Fruit fly (Drosophila melanogaster) whole organism, embryonic: ENCODE data around the gene Pex7.

Experiments used
- B-H2 ChIP-seq: fragments of 200-800 bp; sonication (Bioruptor generic); optimal IDR thresholded peaks from 2 replicates; lab custom pipeline; 2018; ENCODE audit warnings: missing biosample characterization, mild to moderate bottlenecking, missing genetic modification characterization
- BtbVII ChIP-seq: fragments of 200-800 bp; sonication (Bioruptor generic); optimal IDR thresholded peaks from 3 replicates; lab custom pipeline; 2017; ENCODE audit warnings: missing biosample characterization, mild to moderate bottlenecking, missing genetic modification characterization
- CG10979 ChIP-seq: fragments of 200-800 bp; sonication (Bioruptor generic); optimal IDR thresholded peaks from 2 replicates; lab custom pipeline; 2018; ENCODE audit warnings: missing biosample characterization, mild to moderate bottlenecking, missing genetic modification characterization, moderate library complexity
- CG11247 ChIP-seq: fragments of 200-800 bp; sonication (Bioruptor generic); IDR thresholded peaks from 2 replicates; pipeline ENCODE4 v1.3.6; 2022; ENCODE audit warnings: missing biosample characterization, missing genetic modification characterization
- CG11504 ChIP-seq: fragments of 200-800 bp; sonication (Bioruptor generic); optimal IDR thresholded peaks from 3 replicates; lab custom pipeline; 2019; ENCODE audit warnings: missing biosample characterization, mild to moderate bottlenecking, missing genetic modification characterization, moderate library complexity
- CG11560 ChIP-seq: fragments of 200-800 bp; sonication (Bioruptor generic); IDR thresholded peaks from 3 replicates; pipeline ENCODE4 v1.3.6; 2022; ENCODE audit warnings: missing biosample characterization, missing genetic modification characterization
- CG13287 ChIP-seq: fragments of 200-800 bp; sonication (Bioruptor generic); IDR thresholded peaks from 2 replicates; pipeline ENCODE4 v1.3.6; 2022; ENCODE audit warnings: missing biosample characterization, missing genetic modification characterization; ENCODE audit not compliant: partially characterized antibody
- CG1647 ChIP-seq: fragments of 200-800 bp; sonication (Bioruptor generic); optimal IDR thresholded peaks from 3 replicates; lab custom pipeline; 2016; ENCODE audit warnings: missing biosample characterization, missing genetic modification characterization
- CG17385 ChIP-seq: fragments of 200-800 bp; sonication (Bioruptor generic); optimal IDR thresholded peaks from 3 replicates; lab custom pipeline; 2018; ENCODE audit warnings: missing biosample characterization, mild to moderate bottlenecking, missing genetic modification characterization
- CG30431 ChIP-seq: fragments of 200-800 bp; sonication (Bioruptor generic); optimal IDR thresholded peaks from 2 replicates; lab custom pipeline; 2017; ENCODE audit warnings: missing biosample characterization, missing genetic modification characterization
- CG31441 ChIP-seq: fragments of 200-800 bp; sonication (Bioruptor generic); IDR thresholded peaks from 2 replicates; pipeline ENCODE4 v1.3.6; 2022; ENCODE audit warnings: missing biosample characterization, missing genetic modification characterization
- CG32772 ChIP-seq: fragments of 200-800 bp; sonication (Bioruptor generic); IDR thresholded peaks from 2 replicates; pipeline ENCODE4 v1.3.6; 2022; ENCODE audit warnings: missing biosample characterization, missing genetic modification characterization
- CG6791 ChIP-seq: fragments of 200-800 bp; sonication (Bioruptor generic); IDR thresholded peaks from 3 replicates; pipeline ENCODE4 v1.3.6; 2022; ENCODE audit warnings: missing biosample characterization, missing genetic modification characterization; ENCODE audit not compliant: partially characterized antibody
- CG7928 ChIP-seq: fragments of 200-800 bp; sonication (Bioruptor generic); optimal IDR thresholded peaks from 2 replicates; lab custom pipeline; 2017; ENCODE audit warnings: missing biosample characterization, mild to moderate bottlenecking, missing genetic modification characterization
- CG7987 ChIP-seq: fragments of 200-800 bp; sonication (Bioruptor generic); optimal IDR thresholded peaks from 2 replicates; lab custom pipeline; 2018; ENCODE audit warnings: missing biosample characterization, mild to moderate bottlenecking, missing genetic modification characterization, moderate library complexity
- CG8359 ChIP-seq: fragments of 200-800 bp; sonication (Bioruptor generic); optimal IDR thresholded peaks from 2 replicates; lab custom pipeline; 2017; ENCODE audit warnings: missing biosample characterization, mild to moderate bottlenecking, missing genetic modification characterization, borderline replicate concordance
- CG9437 ChIP-seq: fragments of 200-800 bp; sonication (Bioruptor generic); optimal IDR thresholded peaks from 2 replicates; lab custom pipeline; 2018; ENCODE audit warnings: missing biosample characterization, mild to moderate bottlenecking, missing genetic modification characterization
- Camta ChIP-seq: fragments of 200-800 bp; sonication (Bioruptor generic); optimal IDR thresholded peaks from 2 replicates; lab custom pipeline; 2016; ENCODE audit warnings: missing biosample characterization, missing genetic modification characterization
- Chrac-16 ChIP-seq: fragments of 200-800 bp; sonication (Bioruptor generic); optimal IDR thresholded peaks from 3 replicates; lab custom pipeline; 2016; ENCODE audit warnings: missing biosample characterization, missing genetic modification characterization
- Dek ChIP-seq: fragments of 200-800 bp; sonication (Bioruptor generic); optimal IDR thresholded peaks from 3 replicates; lab custom pipeline; 2019; ENCODE audit warnings: missing biosample characterization, mild to moderate bottlenecking, missing genetic modification characterization, moderate library complexity
- Dref ChIP-seq: fragments of 200-800 bp; sonication (Bioruptor generic); IDR thresholded peaks from 2 replicates; pipeline ENCODE4 v1.3.6; 2022; ENCODE audit warnings: missing biosample characterization, missing genetic modification characterization
- Eip74EF ChIP-seq, 2 experiments: fragments of 200-800 bp in 1 of 2; fragments of >200 bp in 1 of 2; sonication (Bioruptor generic) in 1 of 2; optimal IDR thresholded peaks; 2 replicates each; lab custom pipeline; 2017 to 2019; ENCODE audit warnings: missing biosample characterization in 2 of 2, missing genetic modification characterization in 2 of 2, mild to moderate bottlenecking in 1 of 2, moderate library complexity in 1 of 2
- MBD-R2 ChIP-seq: fragments of 200-800 bp; sonication (Bioruptor generic); IDR thresholded peaks from 2 replicates; pipeline ENCODE4 v1.3.6; 2022; ENCODE audit warnings: missing biosample characterization, missing genetic modification characterization
- Mrtf ChIP-seq: fragments of 200-800 bp; sonication (Bioruptor generic); IDR thresholded peaks from 3 replicates; pipeline ENCODE4 v1.3.6; 2022; ENCODE audit warnings: missing biosample characterization, missing genetic modification characterization
- Pdp1 ChIP-seq, 2 experiments: fragments of 200-800 bp; sonication (Bioruptor generic); optimal IDR thresholded peaks; 3 replicates each; lab custom pipeline; 2016; ENCODE audit warnings: missing biosample characterization in 2 of 2, missing genetic modification characterization in 2 of 2, mild to moderate bottlenecking in 1 of 2, moderate library complexity in 1 of 2
- Trl ChIP-seq, 3 experiments: fragments of >200 bp in 2 of 3; fragments of 200-800 bp in 1 of 3; sonication (Bioruptor generic) in 1 of 3; optimal IDR thresholded peaks; 2 replicates in 1 of 3; 3 replicates in 2 of 3; lab custom pipeline; 2016 to 2017; ENCODE audit warnings: missing biosample characterization in 1 of 3, missing genetic modification characterization in 1 of 3
- Xrp1 ChIP-seq: fragments of 200-800 bp; sonication (Bioruptor generic); IDR thresholded peaks from 2 replicates; pipeline ENCODE4 v1.3.6; 2022; ENCODE audit warnings: missing biosample characterization, missing genetic modification characterization
- ash1 ChIP-seq: fragments of 200-800 bp; sonication (Bioruptor generic); optimal IDR thresholded peaks from 2 replicates; lab custom pipeline; 2018; ENCODE audit warnings: missing biosample characterization, mild to moderate bottlenecking, missing genetic modification characterization
- bab2 ChIP-seq: fragments of 200-800 bp; sonication (Bioruptor generic); optimal IDR thresholded peaks from 2 replicates; lab custom pipeline; 2016; ENCODE audit warnings: missing biosample characterization, missing genetic modification characterization
- br ChIP-seq: fragments of >200 bp; optimal IDR thresholded peaks from 2 replicates; lab custom pipeline; 2017
- ci ChIP-seq: fragments of 200-800 bp; sonication (Bioruptor generic); IDR thresholded peaks from 3 replicates; pipeline ENCODE4 v1.3.6; 2022; ENCODE audit warnings: missing biosample characterization, missing genetic modification characterization
- disco-r ChIP-seq: fragments of 200-800 bp; sonication (Bioruptor generic); optimal IDR thresholded peaks from 2 replicates; lab custom pipeline; 2016; ENCODE audit warnings: missing biosample characterization, missing genetic modification characterization
- dpn ChIP-seq, 2 experiments: fragments of 200-800 bp; sonication (Bioruptor generic); optimal IDR thresholded peaks; 3 replicates each; lab custom pipeline; 2016; ENCODE audit warnings: missing biosample characterization in 2 of 2, missing genetic modification characterization in 2 of 2
- dysf ChIP-seq: fragments of 200-800 bp; sonication (Bioruptor generic); IDR thresholded peaks from 3 replicates; pipeline ENCODE4 v1.3.6; 2022; ENCODE audit warnings: missing biosample characterization, missing genetic modification characterization
- fd102C ChIP-seq: fragments of 200-800 bp; sonication (Bioruptor generic); optimal IDR thresholded peaks from 2 replicates; lab custom pipeline; 2018; ENCODE audit warnings: missing biosample characterization, mild to moderate bottlenecking, missing genetic modification characterization, moderate library complexity
- gfzf ChIP-seq: fragments of 200-800 bp; sonication (Bioruptor generic); optimal IDR thresholded peaks from 2 replicates; lab custom pipeline; 2016; ENCODE audit warnings: missing biosample characterization, mild to moderate bottlenecking, missing genetic modification characterization, moderate library complexity
- grn ChIP-seq: fragments of 200-800 bp; sonication (Bioruptor generic); optimal IDR thresholded peaks from 3 replicates; lab custom pipeline; 2017; ENCODE audit warnings: missing biosample characterization, missing genetic modification characterization
- hbn ChIP-seq: fragments of 200-800 bp; sonication (Bioruptor generic); IDR thresholded peaks from 2 replicates; pipeline ENCODE4 v1.3.6; 2022; ENCODE audit warnings: missing biosample characterization, missing genetic modification characterization; ENCODE audit not compliant: partially characterized antibody
- ken ChIP-seq: fragments of 200-800 bp; sonication (Bioruptor generic); IDR thresholded peaks from 3 replicates; pipeline ENCODE4 v1.3.6; 2022; ENCODE audit warnings: missing biosample characterization, missing genetic modification characterization
- knrl ChIP-seq: fragments of 200-800 bp; sonication (Bioruptor generic); IDR thresholded peaks from 3 replicates; pipeline ENCODE4 v1.3.6; 2022; ENCODE audit warnings: missing biosample characterization, missing genetic modification characterization; ENCODE audit not compliant: partially characterized antibody
- lov ChIP-seq, 2 experiments: fragments of 200-800 bp in 1 of 2; fragments of >200 bp in 1 of 2; sonication (Bioruptor generic) in 1 of 2; IDR thresholded peaks in 1 of 2; optimal IDR thresholded peaks in 1 of 2; 2 replicates in 1 of 2; 3 replicates in 1 of 2; pipeline versions ENCODE4 v1.3.6 to Lab custom; 2017 to 2022; ENCODE audit warnings: missing biosample characterization in 1 of 2, missing genetic modification characterization in 1 of 2
- nmo ChIP-seq: fragments of 200-800 bp; sonication (Bioruptor generic); optimal IDR thresholded peaks from 2 replicates; lab custom pipeline; 2018; ENCODE audit warnings: missing biosample characterization, mild to moderate bottlenecking, missing genetic modification characterization, moderate library complexity
- otp ChIP-seq: fragments of 200-800 bp; sonication (Bioruptor generic); IDR thresholded peaks from 3 replicates; pipeline ENCODE4, ENCODE4 v1.3.6; 2022; ENCODE audit warnings: missing biosample characterization, missing genetic modification characterization
- peb ChIP-seq: fragments of 200-800 bp; sonication (Bioruptor generic); IDR thresholded peaks from 2 replicates; pipeline ENCODE4 v1.3.6; 2022; ENCODE audit warnings: missing biosample characterization, missing genetic modification characterization
- pfk ChIP-seq: fragments of 200-800 bp; sonication (Bioruptor generic); optimal IDR thresholded peaks from 2 replicates; lab custom pipeline; 2018; ENCODE audit warnings: missing biosample characterization, mild to moderate bottlenecking, missing genetic modification characterization, moderate library complexity
- phol ChIP-seq: fragments of 200-800 bp; sonication (Bioruptor generic); optimal IDR thresholded peaks from 3 replicates; lab custom pipeline; 2018; ENCODE audit warnings: missing biosample characterization, mild to moderate bottlenecking, missing genetic modification characterization, moderate library complexity
- repo ChIP-seq: fragments of 200-800 bp; sonication (Bioruptor generic); optimal IDR thresholded peaks from 2 replicates; lab custom pipeline; 2016; ENCODE audit warnings: missing biosample characterization, missing genetic modification characterization
- sc ChIP-seq, 3 experiments: fragments of >200 bp in 2 of 3; fragments of 200-800 bp in 1 of 3; sonication (Bioruptor generic) in 1 of 3; optimal IDR thresholded peaks; 2 replicates in 2 of 3; 3 replicates in 1 of 3; lab custom pipeline; 2017; ENCODE audit warnings: mild to moderate bottlenecking in 1 of 3, missing biosample characterization in 1 of 3, missing genetic modification characterization in 1 of 3, missing genetic modification reagents in 1 of 3
- tap ChIP-seq: fragments of 200-800 bp; optimal IDR thresholded peaks from 3 replicates; lab custom pipeline; 2019; ENCODE audit warnings: missing biosample characterization, mild to moderate bottlenecking, missing genetic modification characterization, moderate library complexity
- wek ChIP-seq: fragments of 200-800 bp; sonication (Bioruptor generic); optimal IDR thresholded peaks from 3 replicates; lab custom pipeline; 2018; ENCODE audit warnings: missing biosample characterization, mild to moderate bottlenecking, missing genetic modification characterization, moderate library complexity

Gene Pex7

dm6 chr3L:8697862-8698261, 50.9 kb downstream of the Pex7 start (continued):
- TF ChIP-seq Trl (optimal IDR thresholded peaks at IDR 0.05; lab: Kevin White, UChicago): no peak
- no peak for TF ChIP-seq Trl (GFP tag; optimal IDR thresholded peaks at IDR 0.05; lab: Kevin White, UChicago)
- TF ChIP-seq br (lab: Kevin White, UChicago): no peak
- TF ChIP-seq ash1 (GFP tag; lab: Kevin White, UChicago): no peak
- TF ChIP-seq BtbVII: no peak
- TF ChIP-seq CG10979 (tag; lab: Kevin White, UChicago): no peak
- no peak for TF ChIP-seq B-H2
- no peak for TF ChIP-seq Camta
- TF ChIP-seq pfk (GFP tag; lab: Kevin White, UChicago): no peak
- no peak for TF ChIP-seq CG9437 (GFP tag; lab: Kevin White, UChicago)
- TF ChIP-seq CG6791: no peak
- no peak for TF ChIP-seq knrl
- no peak for TF ChIP-seq tap (tag; lab: Kevin White, UChicago)
- TF ChIP-seq CG11247 (GFP tag; lab: Robert Waterston, UW): no peak
- no peak for TF ChIP-seq CG7928 (GFP tag; lab: Kevin White, UChicago)
- TF ChIP-seq Dref (GFP tag; lab: Robert Waterston, UW): no peak
- TF ChIP-seq gfzf (GFP tag; lab: Kevin White, UChicago): no peak
- TF ChIP-seq fd102C (GFP tag; lab: Kevin White, UChicago): no peak
- TF ChIP-seq otp: no peak
- TF ChIP-seq sc (optimal IDR thresholded peaks at IDR 0.05; lab: Kevin White, UChicago): no peak
- TF ChIP-seq sc (GFP tag; optimal IDR thresholded peaks at IDR 0.05; lab: Kevin White, UChicago): no peak
- no peak for TF ChIP-seq peb (GFP tag; lab: Robert Waterston, UW)
- no peak for TF ChIP-seq CG31441
- no peak for TF ChIP-seq grn (GFP tag; lab: Kevin White, UChicago)
- no peak for TF ChIP-seq dpn (GFP tag; optimal IDR thresholded peaks at IDR 0.05; lab: Kevin White, UChicago)
- no peak for TF ChIP-seq Eip74EF (GFP tag; optimal IDR thresholded peaks at IDR 0.05; lab: Kevin White, UChicago)
- no peak for TF ChIP-seq CG11560 (tag; lab: Robert Waterston, UW)
- no peak for TF ChIP-seq Dek (tag; lab: Kevin White, UChicago)
- TF ChIP-seq CG17385: no peak
- no peak for TF ChIP-seq wek (GFP tag; lab: Kevin White, UChicago)
- TF ChIP-seq nmo: no peak
- TF ChIP-seq CG11504: no peak
- peak; percentile 23; the same call in 1 of the 2 replicates for TF ChIP-seq CG13287 (GFP tag; lab: Robert Waterston, UW)
- TF ChIP-seq dysf (GFP tag; lab: Robert Waterston, UW): 0 out of 3 replicates have a peak, but pooled peaks have one; percentile 51
- TF ChIP-seq ci (GFP tag; lab: Robert Waterston, UW): peak; percentile 44; the same call in 1 of the 3 replicates
- TF ChIP-seq Xrp1 (GFP tag; lab: Robert Waterston, UW): no peak
- no peak for TF ChIP-seq CG30431 (GFP tag; lab: Kevin White, UChicago)
- no peak for TF ChIP-seq phol
- TF ChIP-seq CG7987 (GFP tag; lab: Kevin White, UChicago): peak; percentile 99
- TF ChIP-seq MBD-R2 (GFP tag; lab: Robert Waterston, UW): no peak
- no peak for TF ChIP-seq CG8359 (GFP tag; lab: Kevin White, UChicago)
- no peak for TF ChIP-seq CG1647 (GFP tag; lab: Kevin White, UChicago)
- TF ChIP-seq CG32772 (GFP tag; lab: Robert Waterston, UW): no peak
- TF ChIP-seq Chrac-16 (GFP tag; lab: Kevin White, UChicago): no peak
- TF ChIP-seq disco-r (GFP tag; lab: Kevin White, UChicago): no peak
- no peak for TF ChIP-seq Mrtf
- no peak for TF ChIP-seq lov (optimal IDR thresholded peaks at IDR 0.05; lab: Kevin White, UChicago)
- TF ChIP-seq lov (GFP tag; IDR thresholded peaks at IDR 0.05; lab: Robert Waterston, UW): no peak
- no peak for TF ChIP-seq hbn (GFP tag; lab: Robert Waterston, UW)
- no peak for TF ChIP-seq repo (GFP tag; lab: Kevin White, UChicago)
- no peak for TF ChIP-seq ken
- TF ChIP-seq bab2 (GFP tag; lab: Kevin White, UChicago): no peak
- no peak for TF ChIP-seq Pdp1 (GFP tag; optimal IDR thresholded peaks at IDR 0.05; lab: Kevin White, UChicago)
